Fruit fly (Drosophila melanogaster) whole organism, prepupa: ENCODE measurements around the gene CG14561.

Source experiments
- CG11294 ChIP-seq: fragments of 200-800 bp; sonication (Bioruptor generic); IDR thresholded peaks from 2 replicates; pipeline ENCODE4 v1.3.6; 2022; ENCODE audit warnings: missing biosample characterization, missing genetic modification characterization
- CG34406 ChIP-seq: fragments of 200-800 bp; sonication (Bioruptor generic); optimal IDR thresholded peaks from 3 replicates; lab custom pipeline; 2016; ENCODE audit warnings: missing biosample characterization, missing genetic modification characterization
- CG6808 ChIP-seq: fragments of 200-800 bp; sonication (Bioruptor generic); optimal IDR thresholded peaks from 3 replicates; lab custom pipeline; 2017; ENCODE audit warnings: missing biosample characterization, missing genetic modification characterization, mild to moderate bottlenecking, moderate library complexity, missing genetic modification reagents
- Eip75B ChIP-seq: fragments of 200-800 bp; sonication (Bioruptor generic); optimal IDR thresholded peaks from 3 replicates; lab custom pipeline; 2016; ENCODE audit warnings: missing biosample characterization, missing genetic modification characterization
- Hr39 ChIP-seq: fragments of 200-800 bp; sonication (Bioruptor generic); optimal IDR thresholded peaks from 2 replicates; lab custom pipeline; 2016; ENCODE audit warnings: missing biosample characterization, missing genetic modification characterization
- OdsH ChIP-seq: fragments of 200-800 bp; sonication (Bioruptor generic); optimal IDR thresholded peaks from 3 replicates; lab custom pipeline; 2016; ENCODE audit warnings: missing biosample characterization, missing genetic modification characterization
- Sox14 ChIP-seq: fragments of 200-800 bp; sonication (Bioruptor generic); optimal IDR thresholded peaks from 3 replicates; lab custom pipeline; 2016; ENCODE audit warnings: missing biosample characterization, missing genetic modification characterization
- Sox15 ChIP-seq: fragments of 200-800 bp; sonication (Bioruptor generic); optimal IDR thresholded peaks from 3 replicates; lab custom pipeline; 2016; ENCODE audit warnings: missing biosample characterization, missing genetic modification characterization
- esn ChIP-seq: fragments of 200-800 bp; sonication (Bioruptor generic); optimal IDR thresholded peaks from 2 replicates; lab custom pipeline; 2016; ENCODE audit warnings: missing biosample characterization, mild to moderate bottlenecking, missing genetic modification characterization, moderate library complexity
- fd85E ChIP-seq: fragments of 200-800 bp; sonication (Bioruptor generic); optimal IDR thresholded peaks from 3 replicates; lab custom pipeline; 2016; ENCODE audit warnings: missing biosample characterization, missing genetic modification characterization
- lz ChIP-seq: fragments of 200-800 bp; sonication (Bioruptor generic); optimal IDR thresholded peaks from 3 replicates; lab custom pipeline; 2016; ENCODE audit warnings: missing biosample characterization, missing genetic modification characterization
- net ChIP-seq: fragments of 200-800 bp; sonication (Bioruptor generic); optimal IDR thresholded peaks from 3 replicates; lab custom pipeline; 2016; ENCODE audit warnings: missing biosample characterization, missing genetic modification characterization
- ss ChIP-seq, 2 experiments: fragments of 200-800 bp; sonication (Bioruptor generic); optimal IDR thresholded peaks; 2 replicates in 1 of 2; 3 replicates in 1 of 2; lab custom pipeline; 2017 to 2018; ENCODE audit warnings: mild to moderate bottlenecking in 2 of 2, missing biosample characterization in 2 of 2, missing genetic modification characterization in 2 of 2, moderate library complexity in 1 of 2

DNA sequence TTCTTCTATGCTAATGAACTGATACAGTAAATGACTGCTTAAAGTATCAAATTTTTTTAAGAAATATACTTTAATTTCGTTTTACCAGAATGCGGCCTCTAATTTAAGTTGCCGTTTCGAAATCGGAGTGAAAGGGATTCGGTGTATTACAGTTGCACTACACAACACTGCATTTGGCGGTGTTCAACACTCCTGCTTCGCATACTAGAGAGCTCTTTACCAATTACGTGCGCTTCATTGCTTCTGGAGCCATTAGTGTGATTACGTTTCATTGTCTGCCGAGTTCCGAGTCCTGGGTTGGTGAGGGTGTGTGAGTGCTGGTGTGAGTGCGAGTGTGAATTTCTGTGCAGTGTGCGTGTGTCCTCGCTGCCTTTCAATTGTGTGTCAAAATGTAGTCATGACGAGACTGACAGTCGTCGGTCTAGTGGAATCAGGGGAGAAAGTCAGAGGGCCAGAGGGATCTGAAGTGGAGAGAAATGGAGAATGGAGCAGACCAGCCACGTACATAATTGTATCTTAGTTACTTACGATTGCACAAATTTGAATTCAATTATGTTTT lies 28.7 kb downstream of the CG14561 start:
- TF ChIP-seq fd85E (no peak), CG11294 (GFP tag; lab: Robert Waterston, UW) (no peak), ss (GFP tag; optimal IDR thresholded peaks at IDR 0.05; lab: Kevin White, UChicago) (no peak), OdsH (no peak), CG34406 (GFP tag; lab: Kevin White, UChicago) (no peak), net (no peak), Sox15 (GFP tag; lab: Kevin White, UChicago) (no peak), Sox14 (GFP tag; lab: Kevin White, UChicago) (no peak), esn (GFP tag; lab: Kevin White, UChicago) (no peak), CG6808 (no peak), lz (GFP tag; lab: Kevin White, UChicago) (no peak), Hr39 (no peak), Eip75B (GFP tag; lab: Kevin White, UChicago) (no peak)
